Fruit fly (Drosophila melanogaster): Measurements from ENCODE around the gene Pkcdelta.

Gene Pkcdelta

DNA sequence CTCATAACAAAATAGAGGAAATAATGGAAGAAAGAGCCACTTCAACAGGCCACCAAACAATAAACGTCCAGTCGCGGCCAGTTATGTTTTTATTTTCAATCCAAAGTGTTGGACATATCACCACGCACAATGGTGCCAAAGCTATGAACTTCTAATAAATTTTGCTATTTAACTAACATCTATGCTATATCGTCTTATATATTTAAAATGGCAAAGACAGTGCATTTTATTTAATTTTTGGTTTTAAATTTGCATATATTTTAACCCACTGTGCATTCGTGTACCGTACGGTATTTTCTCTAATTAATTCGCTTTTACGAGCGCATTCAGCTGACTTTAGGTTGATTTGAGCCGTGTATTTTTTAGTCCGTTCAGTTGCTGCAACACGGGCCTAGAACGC, 22.3 kb downstream of the Pkcdelta start, which contains the start of gene CG15927 (continued):
- TF ChIP-seq Myb (GFP tag; optimal IDR thresholded peaks at IDR 0.05) (no peak), tgo (GFP tag; IDR thresholded peaks at IDR 0.05) (no peak), mld (GFP tag; IDR thresholded peaks at IDR 0.05; ENCODE audit: partially characterized antibody) (no peak), CG14441 (GFP tag; IDR thresholded peaks at IDR 0.05) (no peak), trh (GFP tag; optimal IDR thresholded peaks at IDR 0.05) (no peak), CG30431 (GFP tag; optimal IDR thresholded peaks at IDR 0.05) (no peak), croc (GFP tag; conservative IDR thresholded peaks at IDR 0.05) (no peak), CG6272 (GFP tag; IDR thresholded peaks at IDR 0.05) (no peak), gsb (GFP tag; IDR thresholded peaks at IDR 0.05) (no peak), Dip3 (GFP tag; optimal IDR thresholded peaks at IDR 0.05) (peak; percentile 8), Dbx (GFP tag; IDR thresholded peaks at IDR 0.05) (0 out of 3 replicates have a peak, but pooled peaks have one; percentile 35), Aef1 (GFP tag; IDR thresholded peaks at IDR 0.05) (peak; percentile 74), mam (GFP tag; optimal IDR thresholded peaks at IDR 0.05) (peak; percentile 40), Bdp1 (GFP tag; optimal IDR thresholded peaks at IDR 0.05) (no peak), Six4 (GFP tag; optimal IDR thresholded peaks at IDR 0.05) (peak; percentile 32), usp (GFP tag; optimal IDR thresholded peaks at IDR 0.05) (no peak), ac (GFP tag; optimal IDR thresholded peaks at IDR 0.05) (no peak), CG6175 (GFP tag; IDR thresholded peaks at IDR 0.05) (no peak), fd102C (GFP tag; optimal IDR thresholded peaks at IDR 0.05) (no peak), CG2678 (tag; optimal IDR thresholded peaks at IDR 0.05) (peak; percentile 72), Trl (optimal IDR thresholded peaks at IDR 0.05) (no peak), Trl (GFP tag; optimal IDR thresholded peaks at IDR 0.05) (peak; percentile 23), tio (GFP tag; optimal IDR thresholded peaks at IDR 0.05) (peak; percentile 48), Sry-β (GFP tag; optimal IDR thresholded peaks at IDR 0.05) (no peak), CG17829 (tag; optimal IDR thresholded peaks at IDR 0.05) (no peak), knrl (GFP tag; IDR thresholded peaks at IDR 0.05; ENCODE audit: partially characterized antibody) (no peak), CG1233 (GFP tag; optimal IDR thresholded peaks at IDR 0.05) (peak; percentile 53), Elba2 (GFP tag; optimal IDR thresholded peaks at IDR 0.05) (no peak), fd64A (GFP tag; optimal IDR thresholded peaks at IDR 0.05) (peak; percentile 57), CG1647 (GFP tag; optimal IDR thresholded peaks at IDR 0.05) (no peak), kah (GFP tag; optimal IDR thresholded peaks at IDR 0.05) (no peak), CG3995 (GFP tag; optimal IDR thresholded peaks at IDR 0.05) (no peak), Ets97D (GFP tag; optimal IDR thresholded peaks at IDR 0.05) (no peak), CG7271 (tag; optimal IDR thresholded peaks at IDR 0.05) (no peak), en (GFP tag; optimal IDR thresholded peaks at IDR 0.05) (no peak), CG17361 (GFP tag; IDR thresholded peaks at IDR 0.05) (no peak), CG9727 (GFP tag; optimal IDR thresholded peaks at IDR 0.05) (peak; percentile 55), cwo (GFP tag; optimal IDR thresholded peaks at IDR 0.05) (peak; percentile 4), nom (GFP tag; optimal IDR thresholded peaks at IDR 0.05) (no peak), sima (GFP tag; optimal IDR thresholded peaks at IDR 0.05) (no peak), Ptx1 (GFP tag; IDR thresholded peaks at IDR 0.05) (no peak), CG11398 (GFP tag; optimal IDR thresholded peaks at IDR 0.05) (no peak), run (tag; optimal IDR thresholded peaks at IDR 0.05) (no peak), tx (GFP tag; optimal IDR thresholded peaks at IDR 0.05) (no peak), seq (GFP tag; IDR thresholded peaks at IDR 0.05) (peak; percentile 36), tll (GFP tag; optimal IDR thresholded peaks at IDR 0.05) (no peak), CG17186 (GFP tag; optimal IDR thresholded peaks at IDR 0.05) (no peak), fd96Cb (tag; optimal IDR thresholded peaks at IDR 0.05) (peak; percentile 68), CG3726 (GFP tag; IDR thresholded peaks at IDR 0.05) (no peak), ewg (GFP tag; optimal IDR thresholded peaks at IDR 0.05) (peak; percentile 44), Chrac-16 (GFP tag; optimal IDR thresholded peaks at IDR 0.05) (peak; percentile 23), slou (GFP tag; optimal IDR thresholded peaks at IDR 0.05) (no peak), Neu2 (GFP tag; optimal IDR thresholded peaks at IDR 0.05; ENCODE audit: borderline replicate concordance) (no peak)
